Worm (Caenorhabditis elegans): Measurements from ENCODE around the gene F32D8.15.

F32D8.15 gene

DNA sequence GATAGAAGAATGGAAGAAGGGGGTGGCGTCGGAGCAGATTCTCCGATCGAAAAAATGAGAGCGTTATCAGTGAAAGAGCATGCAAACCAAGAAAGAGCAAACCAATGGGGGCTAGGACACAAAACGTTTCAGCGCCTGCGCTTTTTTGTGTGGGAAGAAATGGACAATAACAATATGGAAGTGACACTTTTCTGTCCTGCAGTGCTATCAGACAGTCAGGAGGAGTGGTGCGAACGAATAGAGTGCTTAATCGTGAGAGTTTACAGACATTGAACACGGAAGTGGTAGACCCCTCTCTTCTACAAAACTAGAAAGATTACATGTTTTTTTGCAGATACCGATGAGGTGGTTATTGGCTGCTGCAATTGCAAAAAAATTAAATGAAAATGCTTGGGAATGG, 48.5 kb upstream of the F32D8.15 start (continued):
- TF ChIP-seq ets-4 (GFP tag; optimal IDR thresholded peaks at IDR 0.05) = peak; percentile 93

DNA sequence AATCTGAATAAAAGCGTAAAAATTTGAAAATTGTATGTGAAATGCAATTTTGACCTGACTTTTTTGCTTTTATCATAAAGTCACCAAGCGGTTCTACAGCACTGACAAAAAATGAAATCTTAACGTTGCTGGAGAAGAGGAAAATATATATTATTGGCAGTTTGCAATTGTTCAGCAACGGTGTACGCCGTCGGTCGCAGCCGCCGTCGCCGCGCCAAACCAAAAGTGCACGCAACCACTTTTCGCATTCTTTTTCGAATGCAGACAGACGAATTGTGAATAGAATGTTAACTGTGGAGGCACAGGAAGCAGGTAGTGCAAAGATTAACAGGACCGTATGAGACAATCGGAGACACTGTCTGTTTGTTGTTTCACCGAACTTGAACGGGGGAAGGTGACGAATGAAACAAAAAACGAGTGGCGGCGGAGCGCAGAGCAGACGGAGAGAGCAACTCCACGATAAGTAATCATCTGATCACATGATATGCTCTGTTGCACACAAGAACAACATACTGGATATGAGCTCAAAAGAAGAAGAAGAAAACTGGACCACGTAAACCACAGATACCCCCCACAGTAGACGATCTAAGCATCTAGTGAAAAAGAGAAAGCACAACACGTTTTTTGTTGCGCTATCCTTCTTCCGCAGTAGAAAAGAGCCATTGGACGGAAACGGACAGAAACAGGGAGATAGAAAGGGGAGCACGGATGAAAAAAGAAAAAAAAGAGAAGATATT, 46.8 kb upstream of the F32D8.15 start:
- TF ChIP-seq T07F8.4 (tag; optimal IDR thresholded peaks at IDR 0.05) = peak; percentile 3
- TF ChIP-seq nhr-179 (tag; optimal IDR thresholded peaks at IDR 0.05) = no peak
- TF ChIP-seq ztf-25 (GFP tag; IDR thresholded peaks at IDR 0.05) = no peak
- 0 out of 2 replicates have a peak, but pooled peaks have one; percentile 25 for TF ChIP-seq cebp-2 (GFP tag; IDR thresholded peaks at IDR 0.05)
- no peak for TF ChIP-seq madf-3 (GFP tag; IDR thresholded peaks at IDR 0.05)
- TF ChIP-seq madf-8 (GFP tag; conservative IDR thresholded peaks at IDR 0.05) = no peak
- no peak for TF ChIP-seq ccch-3 (GFP tag; optimal IDR thresholded peaks at IDR 0.05)
- no peak for TF ChIP-seq F10E7.11 (tag; optimal IDR thresholded peaks at IDR 0.05)
- no peak for TF ChIP-seq cebp-1 (GFP tag; IDR thresholded peaks at IDR 0.05)
- TF ChIP-seq cebp-1 (tag; optimal IDR thresholded peaks at IDR 0.05) = peak; percentile 32
- no peak for TF ChIP-seq ama-1 (optimal IDR thresholded peaks at IDR 0.05)
- no peak for TF ChIP-seq ama-1 (GFP tag; optimal IDR thresholded peaks at IDR 0.05)
- no peak for TF ChIP-seq Y79H2A.3 (GFP tag; conservative IDR thresholded peaks at IDR 0.05)
- TF ChIP-seq ztf-22 (GFP tag; optimal IDR thresholded peaks at IDR 0.05) = peak; percentile 7
- no peak for TF ChIP-seq egl-18 (GFP tag; IDR thresholded peaks at IDR 0.05)
- TF ChIP-seq mel-28 (tag; optimal IDR thresholded peaks at IDR 0.05; ENCODE audit: borderline replicate concordance) = no peak
- no peak for TF ChIP-seq C06A6.2 (GFP tag; conservative IDR thresholded peaks at IDR 0.05)
- 0 out of 2 replicates have a peak, but pooled peaks have one; percentile 19 for TF ChIP-seq mcd-1 (GFP tag; IDR thresholded peaks at IDR 0.05)
- no peak for TF ChIP-seq ztf-26 (tag; optimal IDR thresholded peaks at IDR 0.05)
- TF ChIP-seq unc-62 (GFP tag; optimal IDR thresholded peaks at IDR 0.05) = no peak
- no peak for TF ChIP-seq Y53F4B.3 (GFP tag; IDR thresholded peaks at IDR 0.05)
- TF ChIP-seq mxl-1 (tag; optimal IDR thresholded peaks at IDR 0.05) = no peak
- no peak for TF ChIP-seq Y56A3A.18 (GFP tag; IDR thresholded peaks at IDR 0.05)
- no peak for TF ChIP-seq efl-1 (GFP tag; optimal IDR thresholded peaks at IDR 0.05)
- TF ChIP-seq madf-6 (GFP tag; IDR thresholded peaks at IDR 0.05) = no peak
- TF ChIP-seq attf-5 (GFP tag; optimal IDR thresholded peaks at IDR 0.05) = peak; percentile 12
- no peak for TF ChIP-seq lin-35 (GFP tag; optimal IDR thresholded peaks at IDR 0.05)
- no peak for TF ChIP-seq hlh-12 (tag; optimal IDR thresholded peaks at IDR 0.05)
- no peak for TF ChIP-seq lin-54 (GFP tag; optimal IDR thresholded peaks at IDR 0.05)
- no peak for TF ChIP-seq gei-17 (GFP tag; optimal IDR thresholded peaks at IDR 0.05)
- TF ChIP-seq him-1 (tag; optimal IDR thresholded peaks at IDR 0.05) = no peak
- no peak for TF ChIP-seq hsf-1 (GFP tag; IDR thresholded peaks at IDR 0.05)
- TF ChIP-seq ztf-3 (GFP tag; optimal IDR thresholded peaks at IDR 0.05) = no peak
- no peak for TF ChIP-seq hmg-1.2 (GFP tag; IDR thresholded peaks at IDR 0.05)
- no peak for TF ChIP-seq ceh-27 (GFP tag; optimal IDR thresholded peaks at IDR 0.05)
- TF ChIP-seq rcor-1 (GFP tag; IDR thresholded peaks at IDR 0.05) = no peak
- TF ChIP-seq zim-3 (tag; optimal IDR thresholded peaks at IDR 0.05) = no peak
- TF ChIP-seq bed-2 (GFP tag; IDR thresholded peaks at IDR 0.05) = no peak
- no peak for TF ChIP-seq lag-1 (GFP tag; IDR thresholded peaks at IDR 0.05)
- no peak for TF ChIP-seq ztf-28 (GFP tag; IDR thresholded peaks at IDR 0.05)
- no peak for TF ChIP-seq lsy-27 (tag; optimal IDR thresholded peaks at IDR 0.05; ENCODE audit: borderline replicate concordance, insufficient read depth)
- TF ChIP-seq rec-8 (tag; optimal IDR thresholded peaks at IDR 0.05) = no peak
- no peak for TF ChIP-seq tlf-1 (GFP tag; optimal IDR thresholded peaks at IDR 0.05)
- TF ChIP-seq snpc-1.3 (tag; optimal IDR thresholded peaks at IDR 0.05; ENCODE audit: insufficient read depth) = no peak
- no peak for TF ChIP-seq fkh-3 (tag; optimal IDR thresholded peaks at IDR 0.05)
- no peak for TF ChIP-seq B0261.1 (tag; optimal IDR thresholded peaks at IDR 0.05)

Measured in whole organism, young adult.